Worm (Caenorhabditis elegans) whole organism, early embryonic: ENCODE measurements around the gene rps-3.
A peak's percentile ranks its signal among the peaks of the same experiment; 100 is the strongest.

Experiments
- B0310.2 ChIP-seq: sonication (generic microtip); optimal IDR thresholded peaks from 2 replicates; lab custom pipeline; 2016; ENCODE audit warnings: mild to moderate bottlenecking, missing genetic modification characterization, missing compliant biosample characterization
- F13C5.2 ChIP-seq: sonication (generic microtip); optimal IDR thresholded peaks from 2 replicates; lab custom pipeline; 2017; ENCODE audit warnings: mild to moderate bottlenecking, missing genetic modification characterization, inconsistent platforms, missing compliant biosample characterization
- aly-1 ChIP-seq: sonication (generic microtip); optimal IDR thresholded peaks from 2 replicates; lab custom pipeline; 2016; ENCODE audit warnings: missing genetic modification characterization, missing compliant biosample characterization
- ama-1 ChIP-seq: fragments of 150-350 bp; optimal IDR thresholded peaks from 2 replicates; lab custom pipeline; 2014
- ceh-13 ChIP-seq: fragments of 200-800 bp; sonication (Bioruptor generic); optimal IDR thresholded peaks from 2 replicates; lab custom pipeline; 2018; ENCODE audit warnings: mild to moderate bottlenecking, missing genetic modification characterization, missing compliant biosample characterization
- ceh-36 ChIP-seq: sonication (generic microtip); optimal IDR thresholded peaks from 2 replicates; lab custom pipeline; 2016; ENCODE audit warnings: missing genetic modification characterization, inconsistent platforms, missing compliant biosample characterization
- ets-7 ChIP-seq: sonication (generic microtip); optimal IDR thresholded peaks from 2 replicates; lab custom pipeline; 2016; ENCODE audit warnings: missing genotype, missing genetic modification characterization, missing compliant biosample characterization
- flt-1 ChIP-seq: fragments of 200-800 bp; sonication (Bioruptor generic); IDR thresholded peaks from 2 replicates; pipeline ENCODE4 v1.3.6; 2022; ENCODE audit warnings: missing genetic modification characterization, missing compliant biosample characterization
- hmbx-1 ChIP-seq: sonication (generic microtip); optimal IDR thresholded peaks from 2 replicates; lab custom pipeline; 2016; ENCODE audit warnings: mild to moderate bottlenecking, missing genetic modification characterization, missing compliant biosample characterization
- hmg-4 ChIP-seq: fragments of 200-800 bp; sonication (Bioruptor generic); optimal IDR thresholded peaks from 2 replicates; lab custom pipeline; 2018; ENCODE audit warnings: mild to moderate bottlenecking, missing genetic modification characterization, missing compliant biosample characterization
- hnd-1 ChIP-seq: sonication (generic microtip); optimal IDR thresholded peaks from 2 replicates; lab custom pipeline; 2016; ENCODE audit warnings: missing genetic modification characterization, missing compliant biosample characterization
- pes-1 ChIP-seq: fragments of 200-800 bp; sonication (Bioruptor generic); IDR thresholded peaks from 2 replicates; pipeline ENCODE4 v1.3.6; 2022; ENCODE audit warnings: missing genetic modification reagents, missing genetic modification characterization, missing compliant biosample characterization
- scrt-1 ChIP-seq: fragments of 200-800 bp; sonication (Bioruptor generic); IDR thresholded peaks from 2 replicates; pipeline ENCODE4 v1.3.6; 2022; ENCODE audit warnings: missing genetic modification characterization, missing compliant biosample characterization
- sea-1 ChIP-seq: fragments of 200-800 bp; sonication (Bioruptor generic); conservative IDR thresholded peaks from 2 replicates; pipeline ENCODE4 v1.3.6; 2022; ENCODE audit warnings: missing genetic modification characterization, missing compliant biosample characterization
- tbx-11 ChIP-seq: fragments of 200-800 bp; sonication (Bioruptor generic); IDR thresholded peaks from 2 replicates; pipeline ENCODE4 v1.3.6; 2022; ENCODE audit warnings: missing genetic modification characterization, missing compliant biosample characterization
- tbx-37 ChIP-seq: fragments of 200-800 bp; sonication (Bioruptor generic); conservative IDR thresholded peaks from 2 replicates; pipeline ENCODE4 v1.3.6; 2022; ENCODE audit warnings: missing genetic modification reagents, missing genetic modification characterization, missing compliant biosample characterization
- tra-4 ChIP-seq: sonication (generic microtip); optimal IDR thresholded peaks from 2 replicates; lab custom pipeline; 2017; ENCODE audit warnings: missing genetic modification characterization, missing compliant biosample characterization

The rps-3 gene

DNA sequence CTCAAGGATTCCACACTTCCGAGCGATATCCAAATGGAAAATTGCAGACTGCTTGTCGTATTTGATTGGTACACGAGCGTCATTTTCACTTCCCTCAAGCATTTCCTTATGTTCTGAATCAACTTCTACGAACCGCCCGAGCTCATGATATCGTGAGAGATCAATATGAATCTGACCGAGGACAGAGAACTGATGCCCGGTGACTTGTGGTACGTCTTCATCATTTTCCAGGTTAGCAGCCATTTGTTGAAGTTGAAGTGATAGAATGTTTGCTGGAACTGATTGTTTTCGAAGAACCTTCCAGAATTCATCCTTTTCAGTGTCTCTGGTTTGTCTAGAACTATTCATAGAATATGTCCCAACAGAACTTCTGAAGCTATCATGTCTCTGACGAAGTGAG is 40.0 kb upstream of the rps-3 start:
- TF ChIP-seq flt-1 (no peak), hmbx-1 (tag; lab: Kevin White, UChicago) (no peak), hmg-4 (GFP tag; lab: Kevin White, UChicago) (no peak), ceh-13 (no peak)

ce11 chrIII:6168497-6169227 is 37.9 kb upstream of the rps-3 start, which contains the start of gene efk-1:
Gene efk-1, minus strand, starts transcription at chrIII:6168547.
- TF ChIP-seq B0310.2 (tag; lab: Kevin White, UChicago) = no peak
- TF ChIP-seq tra-4 = no peak
- TF ChIP-seq hmg-4 (GFP tag; lab: Kevin White, UChicago) = no peak
- no peak for TF ChIP-seq tbx-11 (GFP tag; lab: Robert Waterston, UW)
- TF ChIP-seq ceh-13 = no peak
- no peak for TF ChIP-seq scrt-1 (GFP tag; lab: Robert Waterston, UW)
- no peak for TF ChIP-seq hmbx-1 (tag; lab: Kevin White, UChicago)
- no peak for TF ChIP-seq flt-1
- TF ChIP-seq ets-7 (tag; lab: Kevin White, UChicago) = no peak
- no peak for TF ChIP-seq sea-1
- TF ChIP-seq hnd-1 (tag; lab: Kevin White, UChicago) = no peak
- TF ChIP-seq pes-1 (GFP tag; lab: Robert Waterston, UW) = no peak
- TF ChIP-seq aly-1 (tag; lab: Kevin White, UChicago) = no peak

- TF ChIP-seq tbx-11 (GFP tag; lab: Robert Waterston, UW) (no peak), F13C5.2 (tag; lab: Kevin White, UChicago) (peak; percentile 12), pes-1 (GFP tag; lab: Robert Waterston, UW) (no peak)
Observed at ce11 chrIII:6170038-6170437, 36.6 kb upstream of the rps-3 start.

DNA sequence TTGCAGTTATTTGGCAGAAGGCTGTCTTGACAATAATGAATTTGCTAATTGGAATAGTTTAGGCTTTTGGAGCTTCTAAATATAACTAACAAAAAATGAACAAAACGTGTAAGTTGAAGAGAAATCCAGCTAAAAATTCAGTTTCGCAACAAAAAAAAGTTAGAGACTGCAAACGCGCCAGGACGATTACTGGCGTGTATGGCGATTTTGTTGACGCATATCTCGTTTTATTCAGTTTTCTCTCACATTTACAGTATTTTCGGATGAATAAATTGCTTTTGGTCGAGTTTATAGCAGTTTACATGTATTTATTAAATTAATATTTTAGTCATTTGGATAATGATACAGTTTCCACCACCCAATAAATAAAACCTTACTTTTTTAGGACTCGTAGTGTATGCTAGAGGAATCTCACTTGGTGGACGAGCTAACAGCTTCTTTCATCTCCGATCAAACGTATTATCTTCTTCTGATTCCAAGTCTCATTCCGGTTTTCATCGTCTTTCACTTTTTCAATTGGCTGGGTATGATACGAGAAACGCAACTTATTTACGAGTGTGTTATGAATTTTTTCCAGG is 33.5 kb upstream of the rps-3 start, which contains the start of the genes abcf-3 and F42A10.5:
TSS of gene abcf-3 (plus strand) at position 384 of the 578 bp plus-strand sequence.
TSS of gene F42A10.5 (minus strand) at position 458 of the 578 bp plus-strand sequence.
- no peak for TF ChIP-seq hmbx-1 (tag; lab: Kevin White, UChicago)
- TF ChIP-seq pes-1 (GFP tag; lab: Robert Waterston, UW) = no peak
- TF ChIP-seq ama-1 (lab: Kevin White, UChicago) = no peak
- no peak for TF ChIP-seq F13C5.2 (tag; lab: Kevin White, UChicago)
- no peak for TF ChIP-seq hnd-1 (tag; lab: Kevin White, UChicago)
- no peak for TF ChIP-seq hmg-4 (GFP tag; lab: Kevin White, UChicago)
- no peak for TF ChIP-seq scrt-1 (GFP tag; lab: Robert Waterston, UW)
- no peak for TF ChIP-seq ceh-36 (tag; lab: Kevin White, UChicago)
- TF ChIP-seq tbx-11 (GFP tag; lab: Robert Waterston, UW) = no peak
- no peak for TF ChIP-seq B0310.2 (tag; lab: Kevin White, UChicago)
- TF ChIP-seq sea-1 = no peak
- TF ChIP-seq ets-7 (tag; lab: Kevin White, UChicago) = no peak
- no peak for TF ChIP-seq ceh-13
- no peak for TF ChIP-seq tbx-37 (GFP tag; lab: Robert Waterston, UW)
- no peak for TF ChIP-seq flt-1
- TF ChIP-seq aly-1 (tag; lab: Kevin White, UChicago) = no peak
- TF ChIP-seq tra-4 = no peak

- TF ChIP-seq tra-4 (no peak), hmg-4 (GFP tag; lab: Kevin White, UChicago) (no peak), hmbx-1 (tag; lab: Kevin White, UChicago) (no peak), ets-7 (tag; lab: Kevin White, UChicago) (no peak), tbx-37 (GFP tag; lab: Robert Waterston, UW) (no peak), sea-1 (no peak), pes-1 (GFP tag; lab: Robert Waterston, UW) (no peak), ama-1 (lab: Kevin White, UChicago) (no peak)
Observed at ce11 chrIII:6176172-6176571, 30.4 kb upstream of the rps-3 start.

DNA sequence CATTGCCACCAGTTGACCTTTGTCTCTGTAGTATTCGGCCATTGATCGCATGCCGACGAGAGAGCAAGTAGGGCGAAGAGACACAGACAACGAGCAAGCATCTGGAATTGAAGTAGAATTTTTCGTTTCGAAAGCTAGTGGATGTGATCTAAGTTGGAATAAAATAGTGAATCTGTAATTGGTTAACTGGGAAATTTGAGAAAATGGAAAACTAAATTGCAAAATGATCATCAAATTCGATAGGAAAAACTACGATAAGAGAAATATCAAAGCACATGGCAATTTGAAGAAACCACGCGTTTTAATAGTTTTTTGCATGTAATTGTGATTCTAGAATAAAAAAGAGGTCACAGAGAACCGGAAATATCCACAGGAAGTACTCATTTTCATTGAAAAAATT is 29.8 kb upstream of the rps-3 start, which contains the start of gene F42A10.6:
TSS of gene F42A10.6 (minus strand) at position 101 of the 400 bp plus-strand sequence.
- TF ChIP-seq flt-1 (no peak), pes-1 (GFP tag; lab: Robert Waterston, UW) (no peak), ets-7 (tag; lab: Kevin White, UChicago) (no peak), aly-1 (tag; lab: Kevin White, UChicago) (no peak), hmbx-1 (tag; lab: Kevin White, UChicago) (no peak), B0310.2 (tag; lab: Kevin White, UChicago) (no peak), scrt-1 (GFP tag; lab: Robert Waterston, UW) (no peak)

- TF ChIP-seq scrt-1 (GFP tag; lab: Robert Waterston, UW) (no peak), sea-1 (no peak), tbx-37 (GFP tag; lab: Robert Waterston, UW) (no peak), tbx-11 (GFP tag; lab: Robert Waterston, UW) (no peak), flt-1 (no peak), ceh-36 (tag; lab: Kevin White, UChicago) (no peak), pes-1 (GFP tag; lab: Robert Waterston, UW) (no peak), aly-1 (tag; lab: Kevin White, UChicago) (no peak), hnd-1 (tag; lab: Kevin White, UChicago) (no peak), F13C5.2 (tag; lab: Kevin White, UChicago) (no peak), hmg-4 (GFP tag; lab: Kevin White, UChicago) (no peak), ets-7 (tag; lab: Kevin White, UChicago) (no peak)
Observed at ce11 chrIII:6177631-6178030, 29.0 kb upstream of the rps-3 start.
